Worm (Caenorhabditis elegans): ENCODE measurements around the gene srsx-14.

srsx-14 gene

ce11 chrIV:5603321-5603720, 23.6 kb downstream of the srsx-14 start:
- peak; percentile 100 for TF ChIP-seq pha-4 (tag; optimal IDR thresholded peaks at IDR 0.05)
- peak; percentile 34 for TF ChIP-seq nfya-1 (tag; optimal IDR thresholded peaks at IDR 0.05; ENCODE audit: insufficient read depth)
- TF ChIP-seq elt-1 (tag; optimal IDR thresholded peaks at IDR 0.05): no peak

ce11 chrIV:5602415-5602814, 24.5 kb downstream of the srsx-14 start:
- no peak for TF ChIP-seq zag-1 (tag; optimal IDR thresholded peaks at IDR 0.05)
- TF ChIP-seq fkh-2 (tag; optimal IDR thresholded peaks at IDR 0.05): no peak
- no peak for TF ChIP-seq nhr-77 (tag; optimal IDR thresholded peaks at IDR 0.05)
- TF ChIP-seq ztf-4 (tag; optimal IDR thresholded peaks at IDR 0.05): no peak
- no peak for TF ChIP-seq nhr-28 (tag; optimal IDR thresholded peaks at IDR 0.05)
- TF ChIP-seq ZK546.5 (tag; optimal IDR thresholded peaks at IDR 0.05): no peak
- TF ChIP-seq fos-1 (tag; optimal IDR thresholded peaks at IDR 0.05): no peak
- TF ChIP-seq nhr-76 (tag; optimal IDR thresholded peaks at IDR 0.05): no peak

ce11 chrIV:5600316-5600715, 26.6 kb downstream of the srsx-14 start:
- TF ChIP-seq nfya-1 (tag; optimal IDR thresholded peaks at IDR 0.05; ENCODE audit: insufficient read depth): peak; percentile 58
- TF ChIP-seq pha-4 (tag; optimal IDR thresholded peaks at IDR 0.05): peak; percentile 89
- TF ChIP-seq unc-39 (tag; optimal IDR thresholded peaks at IDR 0.05): no peak
- TF ChIP-seq nhr-25 (tag; optimal IDR thresholded peaks at IDR 0.05): no peak
- no peak for TF ChIP-seq ztf-11 (tag; optimal IDR thresholded peaks at IDR 0.05)
- no peak for TF ChIP-seq nhr-11 (tag; optimal IDR thresholded peaks at IDR 0.05)
- TF ChIP-seq hmg-11 (tag; optimal IDR thresholded peaks at IDR 0.05): peak; percentile 58
- TF ChIP-seq lin-39 (tag; optimal IDR thresholded peaks at IDR 0.05): peak; percentile 47
- peak; percentile 51 for TF ChIP-seq nhr-43 (tag; optimal IDR thresholded peaks at IDR 0.05; ENCODE audit: poor library complexity, severe bottlenecking)

- TF ChIP-seq lin-39 (tag; optimal IDR thresholded peaks at IDR 0.05) (no peak), skn-1 (tag; optimal IDR thresholded peaks at IDR 0.05) (no peak), ama-1 (optimal IDR thresholded peaks at IDR 0.05) (peak; percentile 49), unc-62 (GFP tag; optimal IDR thresholded peaks at IDR 0.05) (no peak), pha-4 (tag; optimal IDR thresholded peaks at IDR 0.05) (peak; percentile 54), egl-27 (tag; optimal IDR thresholded peaks at IDR 0.05) (no peak), tbx-2 (tag; optimal IDR thresholded peaks at IDR 0.05) (no peak), nhr-43 (tag; optimal IDR thresholded peaks at IDR 0.05; ENCODE audit: poor library complexity, severe bottlenecking) (peak; percentile 16)
These were observed 28.3 kb downstream of the srsx-14 start for ce11 chrIV:5598515-5599132.

ce11 chrIV:5595567-5595966, 31.4 kb downstream of the srsx-14 start:
- TF ChIP-seq nhr-11 (tag; optimal IDR thresholded peaks at IDR 0.05) (no peak), nhr-43 (tag; optimal IDR thresholded peaks at IDR 0.05; ENCODE audit: poor library complexity, severe bottlenecking) (no peak), ZK546.5 (tag; optimal IDR thresholded peaks at IDR 0.05) (no peak), egl-27 (tag; optimal IDR thresholded peaks at IDR 0.05) (no peak), snpc-4 (tag; optimal IDR thresholded peaks at IDR 0.05) (no peak), fos-1 (tag; optimal IDR thresholded peaks at IDR 0.05) (no peak), fkh-2 (tag; optimal IDR thresholded peaks at IDR 0.05) (no peak), ceh-16 (tag; optimal IDR thresholded peaks at IDR 0.05) (no peak)

- TF ChIP-seq ama-1 (optimal IDR thresholded peaks at IDR 0.05) (peak; percentile 75), lin-15B (tag; optimal IDR thresholded peaks at IDR 0.05) (peak; percentile 24), nhr-12 (tag; optimal IDR thresholded peaks at IDR 0.05) (no peak), hmg-11 (tag; optimal IDR thresholded peaks at IDR 0.05) (peak; percentile 38), eor-1 (tag; optimal IDR thresholded peaks at IDR 0.05) (no peak), nhr-11 (tag; optimal IDR thresholded peaks at IDR 0.05) (no peak), unc-62 (GFP tag; optimal IDR thresholded peaks at IDR 0.05) (peak; percentile 75), ztf-11 (tag; optimal IDR thresholded peaks at IDR 0.05) (no peak), elt-3 (tag; optimal IDR thresholded peaks at IDR 0.05) (no peak), snpc-4 (tag; optimal IDR thresholded peaks at IDR 0.05) (peak; percentile 30), nhr-77 (tag; optimal IDR thresholded peaks at IDR 0.05) (no peak), sea-2 (GFP tag; optimal IDR thresholded peaks at IDR 0.05) (no peak), ZK546.5 (tag; optimal IDR thresholded peaks at IDR 0.05) (no peak), ceh-9 (tag; optimal IDR thresholded peaks at IDR 0.05) (no peak), nfya-1 (tag; optimal IDR thresholded peaks at IDR 0.05; ENCODE audit: insufficient read depth) (peak; percentile 71), ceh-28 (tag; optimal IDR thresholded peaks at IDR 0.05) (peak; percentile 16), fkh-2 (tag; optimal IDR thresholded peaks at IDR 0.05) (peak; percentile 98), egl-5 (tag; optimal IDR thresholded peaks at IDR 0.05) (peak; percentile 68), nhr-25 (tag; optimal IDR thresholded peaks at IDR 0.05) (peak; percentile 80), elt-1 (tag; optimal IDR thresholded peaks at IDR 0.05) (peak; percentile 15), nhr-237 (tag; optimal IDR thresholded peaks at IDR 0.05) (no peak), egl-27 (tag; optimal IDR thresholded peaks at IDR 0.05) (peak; percentile 55), mdl-1 (tag; optimal IDR thresholded peaks at IDR 0.05) (no peak), skn-1 (tag; optimal IDR thresholded peaks at IDR 0.05) (no peak), unc-39 (tag; optimal IDR thresholded peaks at IDR 0.05) (no peak), ztf-4 (tag; optimal IDR thresholded peaks at IDR 0.05) (no peak), tbx-2 (tag; optimal IDR thresholded peaks at IDR 0.05) (no peak), nhr-23 (tag; optimal IDR thresholded peaks at IDR 0.05) (peak; percentile 53), nhr-67 (tag; optimal IDR thresholded peaks at IDR 0.05) (no peak), lin-39 (tag; optimal IDR thresholded peaks at IDR 0.05) (peak; percentile 83), mml-1 (tag; optimal IDR thresholded peaks at IDR 0.05) (no peak), zag-1 (tag; optimal IDR thresholded peaks at IDR 0.05) (no peak), nhr-28 (tag; optimal IDR thresholded peaks at IDR 0.05) (no peak)
These were observed 33.1 kb downstream of the srsx-14 start for ce11 chrIV:5593804-5594214.
